Fruit fly (Drosophila melanogaster): Measurements from ENCODE around the gene CG17224.

The CG17224 gene

dm6 chr2L:3037153-3037579, 19.1 kb upstream of the CG17224 start, which contains the start of the genes CG17260 and SerRS:
CG17260 (plus strand) TSS chr2L:3037230.
SerRS (minus strand) TSS chr2L:3037403.
- TF ChIP-seq pan (optimal IDR thresholded peaks at IDR 0.05) (no peak), usp (GFP tag; optimal IDR thresholded peaks at IDR 0.05) (no peak), CG8478 (optimal IDR thresholded peaks at IDR 0.05) (no peak), Dll (optimal IDR thresholded peaks at IDR 0.05) (no peak), psq (optimal IDR thresholded peaks at IDR 0.05) (no peak), EcR (GFP tag; optimal IDR thresholded peaks at IDR 0.05) (no peak)

DNA sequence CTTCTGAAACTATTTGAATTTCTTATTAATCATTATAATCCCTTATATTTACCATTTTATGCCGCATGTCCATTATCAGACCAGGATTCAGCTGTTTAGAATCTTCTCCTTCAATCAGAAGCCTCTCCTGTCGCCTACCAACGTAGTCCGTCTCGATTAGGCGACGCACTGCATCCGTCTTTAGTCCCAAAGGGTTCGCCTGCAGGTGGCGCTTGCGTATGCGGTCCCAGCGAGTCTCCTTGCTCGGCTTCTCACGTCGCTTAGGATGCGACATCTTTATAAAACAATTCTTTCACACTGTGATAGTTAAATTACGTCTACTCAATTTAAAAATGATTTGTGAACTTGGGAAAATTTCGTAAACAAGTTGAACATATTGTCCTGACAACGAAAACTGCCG, 16.9 kb upstream of the CG17224 start, which contains the start of gene CG17258:
CG17258 (minus strand) TSS at position 380 of the 400 bp plus-strand sequence.
- TF ChIP-seq usp (GFP tag; optimal IDR thresholded peaks at IDR 0.05) (no peak), EcR (GFP tag; optimal IDR thresholded peaks at IDR 0.05) (no peak), Dll (optimal IDR thresholded peaks at IDR 0.05) (no peak), pan (optimal IDR thresholded peaks at IDR 0.05) (no peak), psq (optimal IDR thresholded peaks at IDR 0.05) (no peak), CG8478 (optimal IDR thresholded peaks at IDR 0.05) (no peak)

DNA sequence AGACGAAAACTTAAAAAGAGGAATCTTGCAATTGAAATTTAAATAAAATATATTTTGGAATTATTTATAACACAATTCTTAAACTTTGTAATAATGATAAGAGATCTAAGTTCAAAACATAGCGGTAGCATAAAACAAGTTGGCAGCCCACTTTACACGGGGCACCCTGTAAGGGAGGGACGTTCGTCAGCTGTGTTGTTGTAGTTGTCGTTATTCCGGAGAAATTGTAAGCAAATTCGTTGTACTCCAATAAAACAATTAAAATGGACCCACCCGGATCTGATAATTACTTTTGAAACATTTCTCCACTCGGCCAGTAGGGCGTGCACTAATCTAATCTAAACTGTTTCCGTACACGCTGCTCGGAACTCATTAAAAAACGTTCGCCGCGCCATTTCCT, 12.2 kb upstream of the CG17224 start, which contains the start of gene GABPI:
GABPI (plus strand) TSS at position 190 of the 400 bp plus-strand sequence.
- no peak for TF ChIP-seq Dll (optimal IDR thresholded peaks at IDR 0.05)
- TF ChIP-seq pan (optimal IDR thresholded peaks at IDR 0.05), result no peak
- no peak for TF ChIP-seq psq (optimal IDR thresholded peaks at IDR 0.05)
- no peak for TF ChIP-seq usp (GFP tag; optimal IDR thresholded peaks at IDR 0.05)
- TF ChIP-seq CG8478 (optimal IDR thresholded peaks at IDR 0.05), result no peak
- TF ChIP-seq EcR (GFP tag; optimal IDR thresholded peaks at IDR 0.05), result no peak

DNA sequence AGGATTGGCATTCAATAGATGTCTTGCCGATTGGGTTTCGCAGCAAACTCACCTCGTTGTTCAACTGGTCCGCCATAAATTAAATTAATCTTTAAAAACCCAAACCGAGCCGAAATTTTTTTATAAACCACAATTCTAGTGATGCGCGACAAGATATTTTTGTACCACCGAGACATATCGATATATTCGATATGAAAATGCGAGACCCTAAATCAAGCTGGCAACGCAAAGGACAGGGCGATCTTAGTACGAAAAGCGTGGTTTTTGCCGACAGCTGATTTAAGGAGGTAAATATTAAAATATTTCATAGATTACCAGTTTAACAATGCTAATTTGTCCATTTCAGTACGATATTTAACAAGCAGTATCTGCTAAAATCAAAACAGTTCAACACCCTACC, 10.9 kb upstream of the CG17224 start, which contains the start of the genes Sf3b2 and CG17219:
Sf3b2 (minus strand) TSS at position 157 of the 400 bp plus-strand sequence.
CG17219 (plus strand) TSS at position 242 of the 400 bp plus-strand sequence.
- TF ChIP-seq Dll (optimal IDR thresholded peaks at IDR 0.05) (no peak), psq (optimal IDR thresholded peaks at IDR 0.05) (no peak), CG8478 (optimal IDR thresholded peaks at IDR 0.05) (no peak), pan (optimal IDR thresholded peaks at IDR 0.05) (no peak), EcR (GFP tag; optimal IDR thresholded peaks at IDR 0.05) (no peak), usp (GFP tag; optimal IDR thresholded peaks at IDR 0.05) (no peak)

- TF ChIP-seq Dll (optimal IDR thresholded peaks at IDR 0.05) (no peak), usp (GFP tag; optimal IDR thresholded peaks at IDR 0.05) (no peak), CG8478 (optimal IDR thresholded peaks at IDR 0.05) (no peak), pan (optimal IDR thresholded peaks at IDR 0.05) (no peak), EcR (GFP tag; optimal IDR thresholded peaks at IDR 0.05) (no peak), psq (optimal IDR thresholded peaks at IDR 0.05) (no peak)
These were observed 4.9 kb upstream of the CG17224 start, which contains the start of the genes alpha4GT1 and Prp40 for dm6 chr2L:3022986-3023385. alpha4GT1 (minus strand) TSS chr2L:3023141. Prp40 (plus strand) TSS chr2L:3023226.

DNA sequence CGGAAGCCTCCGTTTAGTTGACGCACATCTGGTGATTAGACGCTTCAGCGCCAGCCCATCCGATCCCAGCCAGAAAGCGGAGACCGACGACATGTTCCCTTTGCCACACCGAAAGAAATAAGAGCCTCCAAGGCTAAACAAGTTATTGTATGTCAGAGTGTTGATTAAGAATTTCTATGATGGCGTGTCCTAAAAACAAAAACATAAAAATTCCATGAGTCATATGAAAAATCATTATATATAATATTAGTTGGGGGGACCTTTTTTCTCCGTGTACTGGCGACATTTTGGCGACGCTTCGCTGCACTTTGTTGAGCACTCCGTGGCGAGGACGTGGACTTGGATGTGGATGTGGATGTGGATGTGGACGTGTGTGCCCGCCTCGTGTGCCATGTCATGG, 5.3 kb downstream of the CG17224 start:
- TF ChIP-seq usp (GFP tag; optimal IDR thresholded peaks at IDR 0.05) (no peak), CG8478 (optimal IDR thresholded peaks at IDR 0.05) (no peak), psq (optimal IDR thresholded peaks at IDR 0.05) (no peak), Dll (optimal IDR thresholded peaks at IDR 0.05) (no peak), pan (optimal IDR thresholded peaks at IDR 0.05) (no peak), EcR (GFP tag; optimal IDR thresholded peaks at IDR 0.05) (no peak)

dm6 chr2L:3011484-3011883, 6.6 kb downstream of the CG17224 start:
- TF ChIP-seq pan (optimal IDR thresholded peaks at IDR 0.05) (no peak), CG8478 (optimal IDR thresholded peaks at IDR 0.05) (no peak), EcR (GFP tag; optimal IDR thresholded peaks at IDR 0.05) (no peak), psq (optimal IDR thresholded peaks at IDR 0.05) (no peak), usp (GFP tag; optimal IDR thresholded peaks at IDR 0.05) (no peak), Dll (optimal IDR thresholded peaks at IDR 0.05) (no peak)

- TF ChIP-seq usp (GFP tag; optimal IDR thresholded peaks at IDR 0.05) (no peak), pan (optimal IDR thresholded peaks at IDR 0.05) (no peak), psq (optimal IDR thresholded peaks at IDR 0.05) (no peak), CG8478 (optimal IDR thresholded peaks at IDR 0.05) (no peak), Dll (optimal IDR thresholded peaks at IDR 0.05) (no peak), EcR (GFP tag; optimal IDR thresholded peaks at IDR 0.05) (no peak)
These were observed 8.7 kb downstream of the CG17224 start for dm6 chr2L:3009438-3009837.

dm6 chr2L:3006925-3007426, 11.1 kb downstream of the CG17224 start:
- TF ChIP-seq psq (optimal IDR thresholded peaks at IDR 0.05) (no peak), Dll (optimal IDR thresholded peaks at IDR 0.05) (no peak), pan (optimal IDR thresholded peaks at IDR 0.05) (no peak), EcR (GFP tag; optimal IDR thresholded peaks at IDR 0.05) (no peak), CG8478 (optimal IDR thresholded peaks at IDR 0.05) (no peak), usp (GFP tag; optimal IDR thresholded peaks at IDR 0.05) (no peak)

dm6 chr2L:3006194-3006593, 11.9 kb downstream of the CG17224 start:
- TF ChIP-seq Dll (optimal IDR thresholded peaks at IDR 0.05) (no peak), EcR (GFP tag; optimal IDR thresholded peaks at IDR 0.05) (no peak), psq (optimal IDR thresholded peaks at IDR 0.05) (no peak), usp (GFP tag; optimal IDR thresholded peaks at IDR 0.05) (no peak), pan (optimal IDR thresholded peaks at IDR 0.05) (no peak), CG8478 (optimal IDR thresholded peaks at IDR 0.05) (no peak)

- TF ChIP-seq EcR (GFP tag; optimal IDR thresholded peaks at IDR 0.05), result no peak
- no peak for TF ChIP-seq CG8478 (optimal IDR thresholded peaks at IDR 0.05)
- TF ChIP-seq psq (optimal IDR thresholded peaks at IDR 0.05), result no peak
- TF ChIP-seq Dll (optimal IDR thresholded peaks at IDR 0.05), result no peak
- no peak for TF ChIP-seq pan (optimal IDR thresholded peaks at IDR 0.05)
- no peak for TF ChIP-seq usp (GFP tag; optimal IDR thresholded peaks at IDR 0.05)
These were observed 12.6 kb downstream of the CG17224 start for dm6 chr2L:3005483-3005882.

DNA sequence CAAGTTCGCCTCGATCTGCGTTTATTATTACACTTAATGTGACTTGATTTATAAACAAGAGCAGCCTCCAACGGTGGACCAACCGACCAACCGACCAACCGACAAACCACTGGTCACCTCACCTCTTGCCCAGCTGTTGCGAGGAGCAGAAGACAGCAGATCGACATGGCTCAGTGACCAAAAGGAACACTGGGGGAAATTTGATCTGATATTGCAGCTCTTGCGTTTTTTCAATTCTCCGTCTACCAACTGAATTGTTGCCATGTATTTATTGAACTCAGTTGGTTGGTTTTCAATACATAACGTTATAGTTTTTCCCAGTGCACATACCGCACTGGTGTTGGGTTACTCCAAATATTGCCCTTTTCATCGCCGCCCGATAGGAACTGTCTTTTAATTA, 13.5 kb downstream of the CG17224 start:
- no peak for TF ChIP-seq usp (GFP tag; optimal IDR thresholded peaks at IDR 0.05)
- no peak for TF ChIP-seq CG8478 (optimal IDR thresholded peaks at IDR 0.05)
- no peak for TF ChIP-seq pan (optimal IDR thresholded peaks at IDR 0.05)
- no peak for TF ChIP-seq EcR (GFP tag; optimal IDR thresholded peaks at IDR 0.05)
- TF ChIP-seq psq (optimal IDR thresholded peaks at IDR 0.05), result no peak
